Worm (Caenorhabditis elegans) whole organism, L4 larva: ENCODE measurements around the gene Y82E9BR.10.

Source experiments
- Y5F2A.4 ChIP-seq: fragments of 200-800 bp; sonication (Bioruptor generic); optimal IDR thresholded peaks from 2 replicates; lab custom pipeline; 2018; ENCODE audit warnings: mild to moderate bottlenecking, missing genetic modification characterization, missing compliant biosample characterization
- egl-43 ChIP-seq: fragments of 200-800 bp; sonication (Bioruptor generic); IDR thresholded peaks from 2 replicates; pipeline ENCODE4 v1.3.6; 2022; ENCODE audit warnings: missing genetic modification reagents, missing genetic modification characterization, missing compliant biosample characterization
- lin-39 ChIP-seq: fragments of 150-350 bp; optimal IDR thresholded peaks from 2 replicates; lab custom pipeline; 2014; ENCODE audit warnings: missing biosample characterization, missing genetic modification reagents, missing genetic modification characterization
- nhr-237 ChIP-seq: sonication (generic microtip); optimal IDR thresholded peaks from 2 replicates; lab custom pipeline; 2017; ENCODE audit warnings: missing biosample characterization, missing genetic modification characterization
- nhr-28 ChIP-seq: fragments of 150-350 bp; optimal IDR thresholded peaks from 2 replicates; lab custom pipeline; 2014; ENCODE audit warnings: missing biosample characterization, missing genetic modification characterization
- pha-4 ChIP-seq, 2 experiments: fragments of 150-350 bp in 1 of 2; fragments of 200-800 bp in 1 of 2; sonication (Bioruptor generic) in 1 of 2; IDR thresholded peaks in 1 of 2; optimal IDR thresholded peaks in 1 of 2; 2 replicates each; pipeline versions ENCODE4 v1.3.6 to Lab custom; 2014 to 2022; ENCODE audit warnings: missing genetic modification characterization in 2 of 2, missing genetic modification reagents in 2 of 2, missing biosample characterization in 1 of 2, missing compliant biosample characterization in 1 of 2
- tag-97 ChIP-seq: fragments of 200-800 bp; sonication (Bioruptor generic); IDR thresholded peaks from 2 replicates; pipeline ENCODE4 v1.3.6; 2022; ENCODE audit warnings: missing genetic modification characterization, missing compliant biosample characterization
- zag-1 ChIP-seq: fragments of 150-350 bp; optimal IDR thresholded peaks from 2 replicates; lab custom pipeline; 2014; ENCODE audit warnings: missing biosample characterization, missing genetic modification characterization

ce11 chrIII:1380535-1381274, 5.3 kb upstream of the Y82E9BR.10 start, which contains the start of the genes pals-21 and Y82E9BR.6:
- no peak for TF ChIP-seq nhr-28 (tag; lab: Kevin White, UChicago)
- no peak for TF ChIP-seq pha-4 (GFP tag; IDR thresholded peaks at IDR 0.05; lab: Robert Waterston, UW)
- no peak for TF ChIP-seq pha-4 (tag; optimal IDR thresholded peaks at IDR 0.05; lab: Kevin White, UChicago)
- no peak for TF ChIP-seq Y5F2A.4
- no peak for TF ChIP-seq egl-43 (GFP tag; lab: Robert Waterston, UW)
- no peak for TF ChIP-seq tag-97 (GFP tag; lab: Robert Waterston, UW)
- no peak for TF ChIP-seq nhr-237
- TF ChIP-seq zag-1 (tag; lab: Kevin White, UChicago), result no peak
- TF ChIP-seq lin-39 (tag; lab: Kevin White, UChicago), result no peak
